Fruit fly (Drosophila melanogaster) whole organism, wandering third instar larva: Measurements from ENCODE around the gene CG33969.
A peak's percentile ranks its signal among the peaks of the same experiment; 100 is the strongest.

Source experiments
- Abd-B ChIP-seq: fragments of >200 bp; optimal IDR thresholded peaks from 2 replicates; lab custom pipeline; 2017; ENCODE audit warnings: missing biosample characterization, missing genetic modification characterization
- CG32264 ChIP-seq: fragments of 200-800 bp; sonication (Bioruptor generic); optimal IDR thresholded peaks from 2 replicates; lab custom pipeline; 2016; ENCODE audit warnings: missing biosample characterization, missing genetic modification characterization
- CG9705 ChIP-seq: fragments of 200-800 bp; sonication (Bioruptor generic); optimal IDR thresholded peaks from 2 replicates; lab custom pipeline; 2018; ENCODE audit warnings: missing biosample characterization, mild to moderate bottlenecking, missing genetic modification characterization
- Dfd ChIP-seq: fragments of >200 bp; optimal IDR thresholded peaks from 2 replicates; lab custom pipeline; 2017; ENCODE audit warnings: missing biosample characterization, missing genetic modification characterization
- Dif ChIP-seq: fragments of 200-275, 200-300 bp; sonication (Bioruptor generic); optimal IDR thresholded peaks from 2 replicates; lab custom pipeline; 2018; ENCODE audit warnings: missing biosample characterization, missing genetic modification characterization; ENCODE audit not compliant: partially characterized antibody
- HLH106 ChIP-seq: fragments of 200-800 bp; optimal IDR thresholded peaks from 3 replicates; lab custom pipeline; 2019; ENCODE audit warnings: missing biosample characterization, mild to moderate bottlenecking, missing genetic modification characterization, moderate library complexity
- Hnf4 ChIP-seq: fragments of 200-800 bp; sonication (Bioruptor generic); optimal IDR thresholded peaks from 2 replicates; lab custom pipeline; 2016; ENCODE audit warnings: missing biosample characterization, mild to moderate bottlenecking, missing genetic modification characterization
- Jra ChIP-seq: sonication (Bioruptor generic); optimal IDR thresholded peaks from 2 replicates; lab custom pipeline; 2016; ENCODE audit warnings: missing biosample characterization, missing genetic modification characterization
- Mio ChIP-seq: sonication (Bioruptor generic); optimal IDR thresholded peaks from 2 replicates; lab custom pipeline; 2016; ENCODE audit warnings: missing biosample characterization, missing genetic modification characterization
- Myc ChIP-seq: fragments of >200 bp; optimal IDR thresholded peaks from 2 replicates; lab custom pipeline; 2017
- N ChIP-seq: fragments of >200 bp; optimal IDR thresholded peaks from 2 replicates; lab custom pipeline; 2018; ENCODE audit warnings: missing biosample characterization, missing external identifiers, missing genetic modification characterization
- OdsH ChIP-seq: fragments of 200-800 bp; sonication (Bioruptor generic); optimal IDR thresholded peaks from 2 replicates; lab custom pipeline; 2016; ENCODE audit warnings: missing biosample characterization, mild to moderate bottlenecking, missing genetic modification characterization
- Rel ChIP-seq, 2 experiments: fragments of 200-800 bp; sonication (Bioruptor generic) in 1 of 2; optimal IDR thresholded peaks; 2 replicates in 1 of 2; 3 replicates in 1 of 2; lab custom pipeline; 2016 to 2019; ENCODE audit warnings: mild to moderate bottlenecking in 2 of 2, missing biosample characterization in 2 of 2, missing genetic modification characterization in 2 of 2, moderate library complexity in 1 of 2
- Sp1 ChIP-seq: fragments of 200-800 bp; sonication (Bioruptor generic); optimal IDR thresholded peaks from 3 replicates; lab custom pipeline; 2019; ENCODE audit warnings: missing biosample characterization, mild to moderate bottlenecking, missing genetic modification characterization, moderate library complexity
- br ChIP-seq: fragments of 200-800 bp; sonication (Bioruptor generic); optimal IDR thresholded peaks from 2 replicates; lab custom pipeline; 2016; ENCODE audit warnings: missing biosample characterization, missing genetic modification characterization
- brk ChIP-seq: fragments of 200-800 bp; sonication (Bioruptor generic); optimal IDR thresholded peaks from 2 replicates; lab custom pipeline; 2016; ENCODE audit warnings: missing biosample characterization, mild to moderate bottlenecking, missing genetic modification characterization
- dl ChIP-seq, 2 experiments: fragments of 175-275, 200-275 bp in 1 of 2; fragments of 200-275 bp in 1 of 2; sonication (Bioruptor generic); optimal IDR thresholded peaks; lab custom pipeline; 2018; ENCODE audit warnings: mild to moderate bottlenecking in 2 of 2, missing biosample characterization in 2 of 2, missing genetic modification characterization in 2 of 2, moderate library complexity in 2 of 2; ENCODE audit not compliant: partially characterized antibody in 2 of 2, insufficient read depth in 1 of 2
- dmrt93B ChIP-seq: fragments of 200-800 bp; sonication (Bioruptor generic); optimal IDR thresholded peaks from 2 replicates; lab custom pipeline; 2018; ENCODE audit warnings: missing biosample characterization, mild to moderate bottlenecking, missing genetic modification characterization
- ey ChIP-seq: fragments of 200-800 bp; sonication (Bioruptor generic); optimal IDR thresholded peaks from 2 replicates; lab custom pipeline; 2016; ENCODE audit warnings: missing biosample characterization, missing genetic modification characterization
- foxo ChIP-seq, 2 experiments: fragments of 200-800 bp; sonication (Bioruptor generic); optimal IDR thresholded peaks; 2 replicates in 1 of 2; 3 replicates in 1 of 2; lab custom pipeline; 2016 to 2017; ENCODE audit warnings: missing biosample characterization in 2 of 2, missing genetic modification characterization in 2 of 2
- h ChIP-seq: fragments of 200-800 bp; sonication (Bioruptor generic); optimal IDR thresholded peaks from 3 replicates; lab custom pipeline; 2016; ENCODE audit warnings: missing biosample characterization, mild to moderate bottlenecking, missing genetic modification characterization
- psq ChIP-seq: fragments of 200-800 bp; sonication (Bioruptor generic); optimal IDR thresholded peaks from 3 replicates; lab custom pipeline; 2017; ENCODE audit warnings: missing biosample characterization, mild to moderate bottlenecking, missing genetic modification characterization, moderate library complexity
- rgr ChIP-seq: fragments of 200-800 bp; sonication (Bioruptor generic); optimal IDR thresholded peaks from 3 replicates; lab custom pipeline; 2016; ENCODE audit warnings: missing biosample characterization, mild to moderate bottlenecking, missing genetic modification characterization
- sage ChIP-seq: fragments of 200-800 bp; sonication (Bioruptor generic); optimal IDR thresholded peaks from 2 replicates; lab custom pipeline; 2016; ENCODE audit warnings: missing biosample characterization, mild to moderate bottlenecking, missing genetic modification characterization
- sv ChIP-seq: fragments of 200-800 bp; sonication (Bioruptor generic); optimal IDR thresholded peaks from 3 replicates; lab custom pipeline; 2016; ENCODE audit warnings: missing biosample characterization, missing genetic modification characterization
- tai ChIP-seq: sonication (Bioruptor generic); optimal IDR thresholded peaks from 2 replicates; lab custom pipeline; 2016; ENCODE audit warnings: missing biosample characterization, missing genetic modification characterization
- usp ChIP-seq: fragments of >200 bp; optimal IDR thresholded peaks from 2 replicates; lab custom pipeline; 2017; ENCODE audit warnings: missing biosample characterization, missing genetic modification characterization
- woc ChIP-seq: sonication (Bioruptor generic); optimal IDR thresholded peaks from 2 replicates; lab custom pipeline; 2016; ENCODE audit warnings: missing biosample characterization, mild to moderate bottlenecking, missing genetic modification characterization

The CG33969 gene

dm6 chr3L:20393357-20393756 is at the start of gene CG33969:
Gene CG33969 (minus strand): TSS chr3L:20393553.
- TF ChIP-seq h (GFP tag; lab: Kevin White, UChicago) (peak; percentile 8), Mio (GFP tag; lab: Kevin White, UChicago) (no peak), Rel (GFP tag; optimal IDR thresholded peaks at IDR 0.05; lab: Kevin White, UChicago) (no peak), Rel (tag; optimal IDR thresholded peaks at IDR 0.05; lab: Kevin White, UChicago) (peak; percentile 49), Jra (GFP tag; lab: Kevin White, UChicago) (peak; percentile 11)

- TF ChIP-seq Myc (peak; percentile 64), Mio (GFP tag; lab: Kevin White, UChicago) (no peak), usp (GFP tag; lab: Kevin White, UChicago) (no peak), dl (GFP tag; optimal IDR thresholded peaks at IDR 0.05; lab: Kevin White, UChicago; ENCODE audit: insufficient read depth in 1 of 2, partially characterized antibody in 2 of 2) (peak; percentile 6 to 73), brk (no peak), Abd-B (no peak), Dif (GFP tag; lab: Kevin White, UChicago) (peak; percentile 67)
These were observed 49.4 kb upstream of the CG33969 start for dm6 chr3L:20442674-20443313.

DNA sequence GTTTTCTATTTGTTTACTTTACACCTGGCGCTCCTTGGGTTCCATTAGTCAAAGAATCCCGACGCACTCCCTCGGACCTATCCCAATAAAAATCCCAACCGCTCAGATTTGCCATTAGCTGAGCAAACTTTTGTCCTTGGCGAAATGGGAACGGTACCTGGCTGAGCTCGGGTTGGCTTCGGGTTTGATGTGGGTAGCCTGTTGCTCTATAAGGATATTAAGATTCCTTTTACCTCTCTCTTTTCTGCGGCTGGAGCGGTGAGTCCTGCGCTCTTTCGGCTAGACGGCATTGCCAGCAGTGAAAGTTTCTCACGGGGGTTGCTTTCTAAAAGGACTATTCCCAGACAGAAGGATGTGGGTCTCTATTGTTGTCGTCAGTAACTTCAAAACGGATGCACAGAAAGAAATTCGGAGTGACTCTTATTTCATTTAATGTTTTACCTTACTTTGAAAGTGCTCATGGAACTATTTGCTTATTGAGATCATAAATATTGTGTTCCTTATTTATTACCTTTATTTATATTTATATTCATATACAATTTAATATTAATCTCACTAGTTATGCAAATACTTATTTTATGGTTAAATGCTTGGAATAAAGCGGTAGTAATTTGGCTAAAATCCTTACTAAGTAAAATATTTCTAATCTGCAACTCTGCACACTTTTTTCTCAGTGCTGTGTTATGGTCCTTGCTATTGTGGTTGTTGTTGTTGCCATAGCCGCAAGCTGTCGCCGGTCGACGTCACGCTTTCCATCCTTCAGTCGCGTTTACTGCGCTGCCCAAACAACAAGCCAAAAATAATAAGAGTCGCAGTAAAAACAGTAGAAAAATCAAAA is 48.5 kb upstream of the CG33969 start, which contains the start of gene CG5910:
TSS of gene CG5910 (plus strand) at position 788 of the 838 bp plus-strand sequence.
- TF ChIP-seq tai (GFP tag; lab: Kevin White, UChicago): no peak
- TF ChIP-seq psq (GFP tag; lab: Kevin White, UChicago): peak; percentile 64
- TF ChIP-seq h (GFP tag; lab: Kevin White, UChicago): peak; percentile 55
- TF ChIP-seq Dfd (GFP tag; lab: Kevin White, UChicago): no peak
- TF ChIP-seq OdsH (GFP tag; lab: Kevin White, UChicago): peak; percentile 69
- peak; percentile 63 for TF ChIP-seq rgr (GFP tag; lab: Kevin White, UChicago)
- peak; percentile 50 for TF ChIP-seq sv (GFP tag; lab: Kevin White, UChicago)
- peak; percentile 2 for TF ChIP-seq woc (GFP tag; lab: Kevin White, UChicago)
- TF ChIP-seq Hnf4 (GFP tag; lab: Kevin White, UChicago): no peak
- TF ChIP-seq sage (GFP tag; lab: Kevin White, UChicago): no peak
- no peak for TF ChIP-seq Rel (GFP tag; optimal IDR thresholded peaks at IDR 0.05; lab: Kevin White, UChicago)
- TF ChIP-seq Rel (tag; optimal IDR thresholded peaks at IDR 0.05; lab: Kevin White, UChicago): peak; percentile 20
- TF ChIP-seq ey: peak; percentile 1
- peak; percentile 85 for TF ChIP-seq Sp1 (GFP tag; lab: Kevin White, UChicago)
- peak; percentile 78 for TF ChIP-seq HLH106
- TF ChIP-seq CG9705 (GFP tag; lab: Kevin White, UChicago): peak; percentile 58

- TF ChIP-seq dmrt93B (no peak), N (GFP tag; lab: Kevin White, UChicago) (no peak), br (GFP tag; lab: Kevin White, UChicago) (no peak), CG32264 (no peak), Jra (GFP tag; lab: Kevin White, UChicago) (no peak), tai (GFP tag; lab: Kevin White, UChicago) (no peak), rgr (GFP tag; lab: Kevin White, UChicago) (no peak), Myc (no peak)
These were observed 47.6 kb upstream of the CG33969 start for dm6 chr3L:20440902-20441429.

DNA sequence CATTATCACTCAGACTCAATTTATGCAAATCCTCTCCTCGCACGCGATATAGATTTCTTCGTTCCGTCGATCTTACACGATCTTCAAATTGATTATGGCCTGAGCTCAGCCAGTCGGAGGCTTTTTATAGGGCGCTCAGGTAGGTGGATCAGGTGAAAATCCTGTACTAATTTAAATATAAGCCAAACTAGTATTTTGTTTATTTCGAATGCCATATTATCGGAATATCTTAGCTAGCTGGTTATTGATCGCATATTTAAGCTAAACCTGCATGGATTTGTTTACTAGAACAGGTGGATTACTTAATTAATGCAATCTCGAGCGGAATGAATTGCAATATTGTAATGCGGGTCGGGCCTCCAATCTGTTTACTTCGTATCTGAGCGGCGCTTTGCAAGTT is 46.4 kb upstream of the CG33969 start, which contains the start of gene Hpd:
TSS of gene Hpd (minus strand) at position 101 of the 400 bp plus-strand sequence.
- TF ChIP-seq CG32264 (no peak), sage (GFP tag; lab: Kevin White, UChicago) (no peak), brk (no peak), OdsH (GFP tag; lab: Kevin White, UChicago) (no peak), Dif (GFP tag; lab: Kevin White, UChicago) (no peak), foxo (GFP tag; optimal IDR thresholded peaks at IDR 0.05; lab: Kevin White, UChicago) (no peak)
